Worm (Caenorhabditis elegans): ENCODE data around the gene irld-28.
"Not testable (repeated sequence)": the region's sequence is repeated elsewhere in the genome, so short reads cannot be mapped to it uniquely, and the experiment has no call there.

irld-28 gene

DNA sequence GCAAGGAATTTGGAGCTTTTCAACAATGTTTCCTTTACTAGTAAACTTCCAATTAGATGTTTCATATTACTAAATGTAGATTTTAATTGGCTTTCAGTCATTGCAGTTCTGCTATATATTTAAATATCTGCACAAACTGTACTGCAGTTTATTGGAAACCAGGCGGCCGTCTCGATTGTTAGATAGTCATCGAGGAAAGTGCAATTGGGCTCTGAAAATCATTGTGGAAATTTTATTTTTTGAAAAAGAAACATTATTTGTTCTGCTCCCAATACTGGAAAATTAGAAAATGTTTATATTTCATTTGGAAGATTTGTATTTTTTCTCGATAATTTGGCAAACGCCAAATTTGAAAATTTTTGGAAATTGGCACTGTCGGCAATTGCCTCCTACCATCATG is 2.5 kb upstream of the irld-28 start, which contains the start of gene irld-29:
Gene irld-29, minus strand, starts transcription at position 101 of the 400 bp plus-strand sequence.
- no peak for TF ChIP-seq rnt-1 (tag; optimal IDR thresholded peaks at IDR 0.05)
- no peak for TF ChIP-seq nhr-232 (tag; optimal IDR thresholded peaks at IDR 0.05)
- TF ChIP-seq K02D7.2 (tag; optimal IDR thresholded peaks at IDR 0.05) = no peak
- TF ChIP-seq hlh-13 (GFP tag; optimal IDR thresholded peaks at IDR 0.05) = no peak
- TF ChIP-seq pqm-1 (tag; optimal IDR thresholded peaks at IDR 0.05) = no peak
- TF ChIP-seq fax-1 (tag; optimal IDR thresholded peaks at IDR 0.05) = no peak
- TF ChIP-seq zip-5 (tag; optimal IDR thresholded peaks at IDR 0.05) = no peak
- TF ChIP-seq pros-1 (tag; optimal IDR thresholded peaks at IDR 0.05) = no peak
- TF ChIP-seq ref-2 (tag; optimal IDR thresholded peaks at IDR 0.05) = no peak
- no peak for TF ChIP-seq unc-3 (GFP tag; conservative IDR thresholded peaks at IDR 0.05)
- TF ChIP-seq unc-3 (tag; optimal IDR thresholded peaks at IDR 0.05) = no peak
- no peak for TF ChIP-seq pha-2 (tag; optimal IDR thresholded peaks at IDR 0.05)
- TF ChIP-seq C08G9.2 (tag; optimal IDR thresholded peaks at IDR 0.05) = no peak
- TF ChIP-seq ceh-22 (tag; optimal IDR thresholded peaks at IDR 0.05) = no peak
- no peak for TF ChIP-seq ceh-19 (GFP tag; optimal IDR thresholded peaks at IDR 0.05)
- TF ChIP-seq ttx-3 (tag; optimal IDR thresholded peaks at IDR 0.05) = no peak
- TF ChIP-seq Y22D7AL.16 (tag; optimal IDR thresholded peaks at IDR 0.05) = no peak

DNA sequence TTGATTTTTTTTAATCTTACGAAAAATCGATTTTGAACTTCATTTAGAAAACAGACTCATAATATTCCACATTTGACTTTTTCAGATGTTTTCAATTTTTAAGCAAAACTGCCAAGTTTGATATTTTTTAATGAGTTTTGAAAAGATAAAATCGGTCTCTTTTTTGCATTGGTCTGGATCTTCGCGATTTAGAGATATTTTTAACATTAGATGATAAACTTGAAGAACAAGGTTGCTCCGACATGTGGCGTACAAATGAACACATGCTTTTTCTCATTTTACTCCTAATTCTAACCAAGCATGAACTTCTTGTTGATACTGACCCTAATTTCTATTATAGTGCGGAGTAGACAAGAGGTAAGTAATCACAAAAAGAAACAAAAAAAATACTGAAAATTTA is 4.4 kb downstream of the irld-28 start, which contains the start of gene irld-32:
Gene irld-32, plus strand, starts transcription at position 301 of the 400 bp plus-strand sequence.
- not testable (repeated sequence) for TF ChIP-seq ceh-30 (tag; optimal IDR thresholded peaks at IDR 0.05); C38D4.7 (GFP tag; optimal IDR thresholded peaks at IDR 0.05); rnt-1 (tag; optimal IDR thresholded peaks at IDR 0.05)

DNA sequence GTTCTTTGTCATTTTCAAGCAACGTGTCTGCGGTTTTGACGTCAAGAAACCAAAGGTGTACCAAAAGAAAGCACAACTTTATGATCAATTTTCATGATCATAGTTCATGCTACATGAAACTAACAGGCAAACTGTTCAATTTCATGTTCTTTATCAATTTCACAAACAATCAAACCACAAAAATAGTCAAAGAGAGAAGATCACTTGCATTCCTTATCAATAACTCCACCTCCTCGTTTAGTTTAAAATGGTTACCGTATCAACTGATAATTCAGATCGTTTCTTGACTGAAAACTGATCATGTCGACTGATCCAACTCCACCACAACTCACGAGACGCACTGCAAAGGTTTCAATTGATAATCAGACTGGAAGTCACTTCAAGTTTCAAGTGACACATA is 5.9 kb downstream of the irld-28 start, which contains the start of gene pud-1.1:
Gene pud-1.1, plus strand, starts transcription at position 301 of the 400 bp plus-strand sequence.
- TF ChIP-seq ceh-2, che-1, gmeb-2 (tag; optimal IDR thresholded peaks at IDR 0.05): not testable (repeated sequence)

DNA sequence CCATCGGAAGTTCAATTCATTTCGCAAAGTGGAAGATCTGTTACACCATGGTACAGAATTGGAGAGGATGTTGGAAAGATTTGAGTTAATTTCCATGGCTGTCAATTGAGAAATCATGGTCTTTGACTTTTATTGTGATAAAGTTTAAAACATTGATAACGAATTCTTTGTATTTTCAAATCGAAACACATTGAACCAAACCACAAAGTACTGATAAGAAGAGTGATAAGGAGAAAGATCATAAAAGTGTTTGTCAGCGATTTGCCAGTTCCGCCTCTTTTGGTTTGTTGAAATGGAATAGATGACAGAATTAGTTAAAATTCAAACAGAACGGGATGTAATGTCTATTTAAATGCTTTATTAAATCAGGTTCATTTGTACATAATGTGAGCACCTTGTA is 8.9 kb downstream of the irld-28 start:
- peak; percentile 93 for TF ChIP-seq elt-2 (tag; optimal IDR thresholded peaks at IDR 0.05)
- TF ChIP-seq ceh-30 (tag; optimal IDR thresholded peaks at IDR 0.05) = no peak

DNA sequence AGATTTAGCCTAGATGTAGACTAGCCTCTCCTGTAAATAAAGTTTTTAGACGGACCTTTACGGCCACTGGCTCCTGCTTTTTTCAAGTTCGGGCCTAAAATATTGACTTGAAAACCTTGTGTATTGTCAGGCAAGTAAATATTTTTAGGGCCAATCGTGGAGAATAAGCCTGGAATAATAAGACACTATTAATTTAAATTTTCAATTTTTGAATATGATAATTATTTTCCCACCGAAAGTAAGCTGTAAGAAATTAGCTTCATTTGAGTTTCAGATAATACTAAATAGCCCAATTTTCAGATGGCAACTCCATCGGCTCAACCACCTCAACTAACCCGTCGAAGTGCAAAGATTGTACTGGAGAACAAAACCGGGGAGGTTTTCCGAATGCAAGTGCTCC is 9.7 kb downstream of the irld-28 start, which contains the start of gene pud-4:
Gene pud-4, plus strand, starts transcription at position 301 of the 400 bp plus-strand sequence.
- TF ChIP-seq ref-2 (tag; optimal IDR thresholded peaks at IDR 0.05) = no peak
- TF ChIP-seq ceh-18 (tag; optimal IDR thresholded peaks at IDR 0.05) = no peak
- no peak for TF ChIP-seq ceh-6 (GFP tag; optimal IDR thresholded peaks at IDR 0.05)
- no peak for TF ChIP-seq sox-4 (tag; optimal IDR thresholded peaks at IDR 0.05)
- TF ChIP-seq che-1 (tag; optimal IDR thresholded peaks at IDR 0.05) = no peak
- no peak for TF ChIP-seq ceh-9 (tag; optimal IDR thresholded peaks at IDR 0.05)
- TF ChIP-seq npax-4 (tag; optimal IDR thresholded peaks at IDR 0.05) = no peak
- TF ChIP-seq lim-6 (tag; optimal IDR thresholded peaks at IDR 0.05) = no peak
- no peak for TF ChIP-seq unc-86 (tag; optimal IDR thresholded peaks at IDR 0.05)
- no peak for TF ChIP-seq ceh-22 (tag; optimal IDR thresholded peaks at IDR 0.05)
- TF ChIP-seq pag-3 (tag; optimal IDR thresholded peaks at IDR 0.05; ENCODE audit: borderline replicate concordance) = no peak
- no peak for TF ChIP-seq ceh-19 (GFP tag; optimal IDR thresholded peaks at IDR 0.05)
- no peak for TF ChIP-seq Y22D7AL.16 (tag; optimal IDR thresholded peaks at IDR 0.05)
- no peak for TF ChIP-seq ceh-45 (GFP tag; IDR thresholded peaks at IDR 0.05)
- no peak for TF ChIP-seq elt-4 (tag; optimal IDR thresholded peaks at IDR 0.05)
- TF ChIP-seq hlh-15 (tag; optimal IDR thresholded peaks at IDR 0.05) = no peak
